Fruit fly (Drosophila melanogaster): ENCODE results near the gene ATPsynCF6.

The ATPsynCF6 gene

dm6 chr3R:23315630-23316029 lies 40.2 kb downstream of the ATPsynCF6 start (continued):
- no peak for TF ChIP-seq pros (GFP tag; optimal IDR thresholded peaks at IDR 0.05)
- no peak for TF ChIP-seq CG14441 (GFP tag; IDR thresholded peaks at IDR 0.05)
- TF ChIP-seq CG18011 (GFP tag; optimal IDR thresholded peaks at IDR 0.05) = no peak

DNA sequence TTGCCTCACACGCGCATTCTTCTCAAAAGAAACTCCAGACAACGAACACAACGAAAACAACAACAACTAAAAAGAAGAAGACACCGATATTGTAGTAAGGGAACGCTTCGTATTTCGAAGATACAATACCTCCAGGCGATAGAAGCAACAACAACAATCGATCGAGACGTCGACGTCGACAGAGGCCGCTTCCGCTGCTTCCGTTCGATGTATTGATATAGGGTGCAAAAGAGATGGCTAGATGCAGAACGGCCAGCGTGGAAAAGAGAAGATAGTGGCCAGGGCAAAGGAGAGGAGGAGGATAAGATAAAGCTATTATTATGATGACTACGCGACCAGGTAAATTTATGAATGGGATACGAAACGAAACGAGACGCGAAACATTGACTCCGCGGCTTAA lies 40.6 kb downstream of the ATPsynCF6 start:
- peak; percentile 33 for TF ChIP-seq kni (GFP tag; optimal IDR thresholded peaks at IDR 0.05)
- peak; percentile 90 for TF ChIP-seq pfk (GFP tag; optimal IDR thresholded peaks at IDR 0.05)
- peak; percentile 49 for TF ChIP-seq zen (tag; optimal IDR thresholded peaks at IDR 0.05)
- no peak for TF ChIP-seq Sox100B (GFP tag; optimal IDR thresholded peaks at IDR 0.05)
- TF ChIP-seq CG11456 (GFP tag; IDR thresholded peaks at IDR 0.05) = no peak
- peak; percentile 86 for TF ChIP-seq CG15479 (GFP tag; optimal IDR thresholded peaks at IDR 0.05)
- TF ChIP-seq crol (GFP tag; IDR thresholded peaks at IDR 0.05) = peak; percentile 59
- peak; percentile 75 for TF ChIP-seq pros (GFP tag; optimal IDR thresholded peaks at IDR 0.05)
- TF ChIP-seq CG1832 (GFP tag; optimal IDR thresholded peaks at IDR 0.05) = peak; percentile 71
- TF ChIP-seq cwo (GFP tag; optimal IDR thresholded peaks at IDR 0.05) = no peak
- TF ChIP-seq exex (tag; optimal IDR thresholded peaks at IDR 0.05) = peak; percentile 44
- TF ChIP-seq aop (GFP tag; IDR thresholded peaks at IDR 0.05) = peak; percentile 82
- TF ChIP-seq CG8359 (GFP tag; optimal IDR thresholded peaks at IDR 0.05; ENCODE audit: borderline replicate concordance) = no peak
- TF ChIP-seq CG16779 (GFP tag; IDR thresholded peaks at IDR 0.05) = no peak
- no peak for TF ChIP-seq CG12769 (tag; optimal IDR thresholded peaks at IDR 0.05)
- TF ChIP-seq tll (GFP tag; optimal IDR thresholded peaks at IDR 0.05) = peak in 1 of 2 experiments; percentile 90
- no peak for TF ChIP-seq dati (GFP tag; IDR thresholded peaks at IDR 0.05)
- peak; percentile 35 for TF ChIP-seq Deaf1 (tag; optimal IDR thresholded peaks at IDR 0.05)
- TF ChIP-seq CG17385 (GFP tag; optimal IDR thresholded peaks at IDR 0.05) = peak; percentile 62
- TF ChIP-seq abd-A (tag; optimal IDR thresholded peaks at IDR 0.05) = peak; percentile 4
- TF ChIP-seq bbx (GFP tag; IDR thresholded peaks at IDR 0.05; ENCODE audit: partially characterized antibody) = no peak
- peak; percentile 50; the same call in 1 of the 4 replicates for TF ChIP-seq chinmo (GFP tag; IDR thresholded peaks at IDR 0.05; ENCODE audit: partially characterized antibody)
- 0 out of 3 replicates have a peak, but pooled peaks have one; percentile 19 for TF ChIP-seq CG2199 (GFP tag; IDR thresholded peaks at IDR 0.05)
- peak; percentile 5 for TF ChIP-seq twi (tag; optimal IDR thresholded peaks at IDR 0.05)
- TF ChIP-seq ems (GFP tag; optimal IDR thresholded peaks at IDR 0.05) = no peak
- peak; percentile 88 for TF ChIP-seq Adf1 (GFP tag; IDR thresholded peaks at IDR 0.05)
- TF ChIP-seq CG4360 (GFP tag; IDR thresholded peaks at IDR 0.05) = peak; percentile 98
- peak; percentile 48 for TF ChIP-seq cg (GFP tag; optimal IDR thresholded peaks at IDR 0.05)
- peak; percentile 42 for TF ChIP-seq oc (tag; optimal IDR thresholded peaks at IDR 0.05)
- no peak for TF ChIP-seq HmgZ (tag; optimal IDR thresholded peaks at IDR 0.05)
- TF ChIP-seq Hr3 (GFP tag; optimal IDR thresholded peaks at IDR 0.05) = no peak
- peak; percentile 21 for TF ChIP-seq odd (GFP tag; optimal IDR thresholded peaks at IDR 0.05)
- peak; percentile 89 for TF ChIP-seq D (optimal IDR thresholded peaks at IDR 0.05)
- TF ChIP-seq D (GFP tag; optimal IDR thresholded peaks at IDR 0.05) = no peak

dm6 chr3R:23314332-23314731 lies 41.5 kb downstream of the ATPsynCF6 start:
- TF ChIP-seq CG17328 (GFP tag; IDR thresholded peaks at IDR 0.05) (0 out of 2 replicates have a peak, but pooled peaks have one; percentile 32), dpn (GFP tag; optimal IDR thresholded peaks at IDR 0.05) (peak in 1 of 2 experiments; percentile 34), CG13287 (GFP tag; IDR thresholded peaks at IDR 0.05; ENCODE audit: partially characterized antibody) (peak; percentile 25; the same call in 1 of the 2 replicates), Atf6 (GFP tag; IDR thresholded peaks at IDR 0.05) (peak; percentile 51), phol (tag; optimal IDR thresholded peaks at IDR 0.05) (peak; percentile 42), HHEX (GFP tag; optimal IDR thresholded peaks at IDR 0.05) (peak; percentile 56), sens (GFP tag) (peak; percentile 69), nom (GFP tag; optimal IDR thresholded peaks at IDR 0.05) (peak; percentile 77), Kr (GFP tag; optimal IDR thresholded peaks at IDR 0.05) (peak; percentile 20), prd (optimal IDR thresholded peaks at IDR 0.05) (no peak), prd (GFP tag; IDR thresholded peaks at IDR 0.05) (0 out of 3 replicates have a peak, but pooled peaks have one; percentile 12), otp (GFP tag; IDR thresholded peaks at IDR 0.05) (0 out of 3 replicates have a peak, but pooled peaks have one; percentile 46), Bdp1 (GFP tag; optimal IDR thresholded peaks at IDR 0.05) (no peak), exex (tag; optimal IDR thresholded peaks at IDR 0.05) (peak; percentile 21), usp (GFP tag; optimal IDR thresholded peaks at IDR 0.05) (no peak)

All from whole organism, embryonic.